Worm (Caenorhabditis elegans) whole organism, young adult: ENCODE measurements around the gene C30G7.5.

Experiments
- B0261.1 ChIP-seq: sonication (generic microtip); optimal IDR thresholded peaks from 2 replicates; lab custom pipeline; 2016; ENCODE audit warnings: mild to moderate bottlenecking, missing genetic modification characterization, moderate library complexity, missing compliant biosample characterization
- B0336.3 ChIP-seq: fragments of 200-800 bp; sonication (Bioruptor generic); IDR thresholded peaks from 2 replicates; pipeline ENCODE4 v1.3.6; 2022; ENCODE audit warnings: missing genetic modification characterization, missing compliant biosample characterization
- F39B2.1 ChIP-seq: fragments of 200-800 bp; sonication (Bioruptor generic); IDR thresholded peaks from 2 replicates; pipeline ENCODE4 v1.3.6; 2022; ENCODE audit warnings: missing genetic modification reagents, missing genetic modification characterization, missing compliant biosample characterization
- F49E8.2 ChIP-seq: sonication (generic microtip); optimal IDR thresholded peaks from 3 replicates; lab custom pipeline; 2017; ENCODE audit warnings: missing genetic modification characterization, mild to moderate bottlenecking, missing compliant biosample characterization, antibody characterized with exemption, moderate library complexity; ENCODE audit not compliant: insufficient read depth
- F57A8.1 ChIP-seq: fragments of 200-800 bp; sonication (Bioruptor generic); optimal IDR thresholded peaks from 2 replicates; lab custom pipeline; 2018; ENCODE audit warnings: mild to moderate bottlenecking, missing genetic modification characterization, moderate library complexity, missing compliant biosample characterization
- K11D2.4 ChIP-seq: fragments of 200-800 bp; sonication (Bioruptor generic); IDR thresholded peaks from 2 replicates; pipeline ENCODE4 v1.3.6; 2022; ENCODE audit warnings: missing genetic modification reagents, missing genetic modification characterization, missing compliant biosample characterization
- T07F8.4 ChIP-seq: sonication (generic microtip); optimal IDR thresholded peaks from 2 replicates; lab custom pipeline; 2016; ENCODE audit warnings: mild to moderate bottlenecking, missing genetic modification characterization, moderate library complexity, missing compliant biosample characterization
- T26A5.8 ChIP-seq: sonication (generic microtip); optimal IDR thresholded peaks from 2 replicates; lab custom pipeline; 2016; ENCODE audit warnings: missing genetic modification characterization, missing compliant biosample characterization
- Y67H2A.10 ChIP-seq: fragments of 200-800 bp; sonication (Bioruptor generic); conservative IDR thresholded peaks from 2 replicates; pipeline ENCODE4 v1.3.6; 2022; ENCODE audit warnings: missing genetic modification reagents, missing genetic modification characterization, missing compliant biosample characterization
- ZK185.1 ChIP-seq: sonication (generic microtip); optimal IDR thresholded peaks from 2 replicates; lab custom pipeline; 2016; ENCODE audit warnings: mild to moderate bottlenecking, missing genetic modification characterization, missing compliant biosample characterization; ENCODE audit not compliant: poor library complexity, severe bottlenecking
- attf-6 ChIP-seq: fragments of 200-800 bp; sonication (Bioruptor generic); IDR thresholded peaks from 2 replicates; pipeline ENCODE4 v1.3.6; 2022; ENCODE audit warnings: missing genetic modification reagents, missing genetic modification characterization, missing compliant biosample characterization
- bed-1 ChIP-seq: fragments of 200-800 bp; sonication (Bioruptor generic); IDR thresholded peaks from 2 replicates; pipeline ENCODE4 v1.3.6; 2022; ENCODE audit warnings: missing genetic modification reagents, missing genetic modification characterization, missing compliant biosample characterization
- ccch-3 ChIP-seq: fragments of 200-800 bp; sonication (Bioruptor generic); optimal IDR thresholded peaks from 2 replicates; lab custom pipeline; 2018; ENCODE audit warnings: mild to moderate bottlenecking, missing genetic modification characterization, missing compliant biosample characterization
- cebp-2 ChIP-seq: fragments of 200-800 bp; sonication (Bioruptor generic); IDR thresholded peaks from 2 replicates; pipeline ENCODE4 v1.3.6; 2022; ENCODE audit warnings: missing genetic modification characterization, missing compliant biosample characterization
- ceh-27 ChIP-seq: fragments of 200-800 bp; sonication (Bioruptor generic); optimal IDR thresholded peaks from 2 replicates; lab custom pipeline; 2018; ENCODE audit warnings: mild to moderate bottlenecking, missing genetic modification characterization, moderate library complexity, missing compliant biosample characterization
- ceh-79 ChIP-seq: sonication (generic microtip); optimal IDR thresholded peaks from 2 replicates; lab custom pipeline; 2017; ENCODE audit warnings: mild to moderate bottlenecking, missing genetic modification characterization, missing compliant biosample characterization
- ceh-91 ChIP-seq: fragments of 200-800 bp; sonication (Bioruptor generic); IDR thresholded peaks from 2 replicates; pipeline ENCODE4 v1.3.6; 2022; ENCODE audit warnings: missing genetic modification reagents, missing genetic modification characterization, missing compliant biosample characterization
- chd-7 ChIP-seq: sonication (generic microtip); optimal IDR thresholded peaks from 2 replicates; lab custom pipeline; 2016; ENCODE audit warnings: mild to moderate bottlenecking, missing genetic modification characterization, moderate library complexity, missing compliant biosample characterization
- die-1 ChIP-seq: sonication (generic microtip); optimal IDR thresholded peaks from 2 replicates; lab custom pipeline; 2016; ENCODE audit warnings: missing genotype, mild to moderate bottlenecking, missing genetic modification characterization, missing compliant biosample characterization
- dpl-1 ChIP-seq: fragments of 150-350 bp; optimal IDR thresholded peaks from 2 replicates; lab custom pipeline; 2014; ENCODE audit warnings: missing biosample characterization, missing genetic modification reagents, missing genetic modification characterization
- efl-1 ChIP-seq: fragments of 150-350 bp; optimal IDR thresholded peaks from 2 replicates; lab custom pipeline; 2014; ENCODE audit warnings: missing biosample characterization, missing genetic modification reagents, missing genetic modification characterization
- ets-4 ChIP-seq: fragments of 200-800 bp; sonication (Bioruptor generic); optimal IDR thresholded peaks from 2 replicates; lab custom pipeline; 2018; ENCODE audit warnings: mild to moderate bottlenecking, missing genetic modification characterization, missing compliant biosample characterization
- gei-17 ChIP-seq: fragments of 200-800 bp; sonication (Bioruptor generic); optimal IDR thresholded peaks from 2 replicates; lab custom pipeline; 2018; ENCODE audit warnings: mild to moderate bottlenecking, missing genetic modification characterization, missing compliant biosample characterization
- him-1 ChIP-seq: sonication (generic microtip); optimal IDR thresholded peaks from 2 replicates; lab custom pipeline; 2016; ENCODE audit warnings: missing genotype, missing genetic modification reagents, missing genetic modification characterization, missing compliant biosample characterization
- hlh-12 ChIP-seq: sonication (generic microtip); optimal IDR thresholded peaks from 2 replicates; lab custom pipeline; 2016; ENCODE audit warnings: missing genetic modification characterization, missing compliant biosample characterization
- hmg-20 ChIP-seq: fragments of 200-800 bp; sonication (Bioruptor generic); IDR thresholded peaks from 2 replicates; pipeline ENCODE4 v1.3.6; 2022; ENCODE audit warnings: missing genetic modification reagents, missing genetic modification characterization, missing compliant biosample characterization
- lag-1 ChIP-seq: fragments of 200-800 bp; sonication (Bioruptor generic); IDR thresholded peaks from 2 replicates; pipeline ENCODE4 v1.3.6; 2022; ENCODE audit warnings: missing genetic modification reagents, missing genetic modification characterization, missing compliant biosample characterization
- lir-1 ChIP-seq: fragments of 200-800 bp; sonication (Bioruptor generic); conservative IDR thresholded peaks from 2 replicates; pipeline ENCODE4 v1.3.6; 2022; ENCODE audit warnings: missing genetic modification reagents, missing genetic modification characterization, missing compliant biosample characterization
- lsl-1 ChIP-seq: fragments of 200-800 bp; sonication (Bioruptor generic); optimal IDR thresholded peaks from 2 replicates; lab custom pipeline; 2018; ENCODE audit warnings: mild to moderate bottlenecking, missing genetic modification characterization, moderate library complexity, missing compliant biosample characterization
- lsy-27 ChIP-seq: sonication (generic microtip); optimal IDR thresholded peaks from 2 replicates; lab custom pipeline; 2017; ENCODE audit warnings: missing genetic modification characterization, mild to moderate bottlenecking, missing compliant biosample characterization, antibody characterized with exemption, missing genotype, borderline replicate concordance; ENCODE audit not compliant: insufficient read depth
- madf-8 ChIP-seq: fragments of 200-800 bp; sonication (Bioruptor generic); conservative IDR thresholded peaks from 2 replicates; pipeline ENCODE4 v1.3.6; 2022; ENCODE audit warnings: missing genetic modification reagents, missing genetic modification characterization, missing compliant biosample characterization
- mes-4 ChIP-seq: sonication (generic microtip); optimal IDR thresholded peaks from 2 replicates; lab custom pipeline; 2016; ENCODE audit warnings: missing genotype, missing genetic modification characterization, missing compliant biosample characterization
- mxl-1 ChIP-seq: sonication (generic microtip); optimal IDR thresholded peaks from 2 replicates; lab custom pipeline; 2016; ENCODE audit warnings: missing genetic modification characterization, missing compliant biosample characterization
- nfyb-1 ChIP-seq: fragments of 200-800 bp; sonication (Bioruptor generic); IDR thresholded peaks from 2 replicates; pipeline ENCODE4 v1.3.6; 2022; ENCODE audit warnings: missing genetic modification reagents, missing genetic modification characterization, missing compliant biosample characterization
- nhr-27 ChIP-seq: fragments of 200-800 bp; sonication (Bioruptor generic); optimal IDR thresholded peaks from 2 replicates; lab custom pipeline; 2018; ENCODE audit warnings: mild to moderate bottlenecking, missing genetic modification characterization, moderate library complexity, missing compliant biosample characterization
- nhr-80 ChIP-seq: sonication (generic microtip); optimal IDR thresholded peaks from 2 replicates; lab custom pipeline; 2016; ENCODE audit warnings: missing genetic modification characterization, missing compliant biosample characterization
- rcor-1 ChIP-seq: fragments of 200-800 bp; sonication (Bioruptor generic); IDR thresholded peaks from 2 replicates; pipeline ENCODE4 v1.3.6; 2022; ENCODE audit warnings: missing genetic modification reagents, missing genetic modification characterization, missing compliant biosample characterization
- repo-1 ChIP-seq: sonication (generic microtip); optimal IDR thresholded peaks from 2 replicates; lab custom pipeline; 2017; ENCODE audit warnings: mild to moderate bottlenecking, missing genetic modification characterization, missing compliant biosample characterization
- rpc-1 ChIP-seq, 2 experiments: fragments of 150-350 bp in 1 of 2; sonication (generic microtip) in 1 of 2; optimal IDR thresholded peaks; 2 replicates each; lab custom pipeline; 2014 to 2018; ENCODE audit warnings: missing biosample characterization in 1 of 2, missing genetic modification characterization in 1 of 2, missing genetic modification reagents in 1 of 2, missing genotype in 1 of 2
- sdz-38 ChIP-seq: sonication (generic microtip); optimal IDR thresholded peaks from 2 replicates; lab custom pipeline; 2016; ENCODE audit warnings: missing genotype, missing genetic modification characterization, missing compliant biosample characterization
- snpc-4 ChIP-seq, 5 experiments: fragments of 150-350 bp in 1 of 5; sonication (generic microtip) in 4 of 5; optimal IDR thresholded peaks; 2 replicates each; lab custom pipeline; 2014 to 2018; ENCODE audit warnings: missing genetic modification characterization in 5 of 5, missing biosample characterization in 3 of 5, antibody characterized with exemption in 2 of 5, mild to moderate bottlenecking in 2 of 5, missing compliant biosample characterization in 2 of 5, missing genotype in 2 of 5, moderate library complexity in 2 of 5, missing genetic modification reagents in 1 of 5
- sptf-2 ChIP-seq: fragments of 200-800 bp; sonication (Bioruptor generic); optimal IDR thresholded peaks from 2 replicates; lab custom pipeline; 2018; ENCODE audit warnings: mild to moderate bottlenecking, missing genetic modification characterization, missing compliant biosample characterization
- unc-130 ChIP-seq: sonication (generic microtip); optimal IDR thresholded peaks from 2 replicates; lab custom pipeline; 2016; ENCODE audit warnings: missing genetic modification reagents, missing genetic modification characterization, missing compliant biosample characterization
- unc-62 ChIP-seq: fragments of 150-350 bp; optimal IDR thresholded peaks from 2 replicates; lab custom pipeline; 2014; ENCODE audit warnings: missing biosample characterization, missing genetic modification reagents, missing genetic modification characterization
- ztf-18 ChIP-seq: sonication (generic microtip); optimal IDR thresholded peaks from 2 replicates; lab custom pipeline; 2016; ENCODE audit warnings: missing genotype, mild to moderate bottlenecking, missing genetic modification characterization, missing compliant biosample characterization
- ztf-22 ChIP-seq: fragments of 200-800 bp; sonication (Bioruptor generic); optimal IDR thresholded peaks from 2 replicates; lab custom pipeline; 2018; ENCODE audit warnings: mild to moderate bottlenecking, missing genetic modification characterization, moderate library complexity, missing compliant biosample characterization
- ztf-26 ChIP-seq: sonication (generic microtip); optimal IDR thresholded peaks from 2 replicates; lab custom pipeline; 2017; ENCODE audit warnings: missing genetic modification characterization, missing compliant biosample characterization
- ztf-28 ChIP-seq: fragments of 200-800 bp; sonication (Bioruptor generic); IDR thresholded peaks from 2 replicates; pipeline ENCODE4 v1.3.6; 2022; ENCODE audit warnings: missing genetic modification reagents, missing genetic modification characterization, missing compliant biosample characterization

C30G7.5 gene

ce11 chrV:15000055-15000704 lies 45.6 kb upstream of the C30G7.5 start, which contains the start of gene rps-16 (continued):
- TF ChIP-seq ccch-3 (GFP tag; lab: Kevin White, UChicago) (no peak), rcor-1 (peak; percentile 80), sptf-2 (GFP tag; lab: Kevin White, UChicago) (no peak), attf-6 (peak; percentile 77), B0336.3 (peak; percentile 79; the same call in 1 of the 2 replicates), lag-1 (GFP tag; lab: Robert Waterston, UW) (no peak), lsl-1 (GFP tag; lab: Kevin White, UChicago) (no peak), cebp-2 (peak; percentile 87; the same call in 1 of the 2 replicates), madf-8 (GFP tag; lab: Robert Waterston, UW) (no peak), ceh-91 (GFP tag; lab: Robert Waterston, UW) (no peak), ztf-18 (tag; lab: Kevin White, UChicago) (peak; percentile 10), ztf-26 (no peak), B0261.1 (tag; lab: Kevin White, UChicago) (no peak), T07F8.4 (tag; lab: Kevin White, UChicago) (no peak), efl-1 (GFP tag; lab: Kevin White, UChicago) (peak; percentile 3), chd-7 (tag; lab: Kevin White, UChicago) (peak; percentile 65), F57A8.1 (GFP tag; lab: Kevin White, UChicago) (peak; percentile 35), hmg-20 (no peak), K11D2.4 (no peak), die-1 (peak; percentile 15), lsy-27 (tag; lab: Kevin White, UChicago) (no peak), ZK185.1 (tag; lab: Kevin White, UChicago) (no peak), hlh-12 (tag; lab: Kevin White, UChicago) (no peak), gei-17 (GFP tag; lab: Kevin White, UChicago) (no peak), bed-1 (GFP tag; lab: Robert Waterston, UW) (no peak), ztf-22 (GFP tag; lab: Kevin White, UChicago) (no peak), snpc-4 (GFP tag; optimal IDR thresholded peaks at IDR 0.05; lab: Kevin White, UChicago) (no peak), snpc-4 (tag; optimal IDR thresholded peaks at IDR 0.05; lab: Kevin White, UChicago) (peak in 2 of 4 experiments; percentile 27 to 29), mes-4 (no peak), him-1 (tag; lab: Kevin White, UChicago) (no peak), rpc-1 (optimal IDR thresholded peaks at IDR 0.05; lab: Kevin White, UChicago) (no peak), rpc-1 (tag; optimal IDR thresholded peaks at IDR 0.05; lab: Kevin White, UChicago) (no peak), unc-130 (GFP tag; lab: Kevin White, UChicago) (no peak), ets-4 (no peak), Y67H2A.10 (GFP tag; lab: Robert Waterston, UW) (no peak), unc-62 (no peak), sdz-38 (tag; lab: Kevin White, UChicago) (no peak), repo-1 (no peak), nhr-80 (no peak), dpl-1 (GFP tag; lab: Kevin White, UChicago) (no peak), nhr-27 (tag; lab: Kevin White, UChicago) (no peak), ztf-28 (no peak), T26A5.8 (tag; lab: Kevin White, UChicago) (peak; percentile 79), ceh-27 (no peak), nfyb-1 (GFP tag; lab: Robert Waterston, UW) (peak; percentile 79), ceh-79 (tag; lab: Kevin White, UChicago) (peak; percentile 28), lir-1 (GFP tag; lab: Robert Waterston, UW) (no peak), F49E8.2 (tag; lab: Kevin White, UChicago) (peak; percentile 25), mxl-1 (tag; lab: Kevin White, UChicago) (no peak), F39B2.1 (GFP tag; lab: Robert Waterston, UW) (peak; percentile 75; the same call in 1 of the 2 replicates)
